Worm (Caenorhabditis elegans) whole organism, L1 larva: ENCODE results near the gene Y45F10C.1.
"Not testable (repeated sequence)": the region's sequence is repeated elsewhere in the genome, so short reads cannot be mapped to it uniquely, and the experiment has no call there.

ENCODE experiments used
- C34B4.2 ChIP-seq: sonication (generic microtip); optimal IDR thresholded peaks from 2 replicates; lab custom pipeline; 2017; ENCODE audit warnings: mild to moderate bottlenecking, missing genetic modification characterization, missing compliant biosample characterization
- Y116A8C.19 ChIP-seq: sonication (generic microtip); optimal IDR thresholded peaks from 2 replicates; lab custom pipeline; 2016; ENCODE audit warnings: missing compliant biosample characterization, missing genetic modification characterization, borderline replicate concordance
- aha-1 ChIP-seq: fragments of 150-350 bp; optimal IDR thresholded peaks from 2 replicates; lab custom pipeline; 2014; ENCODE audit warnings: missing biosample characterization, missing genetic modification characterization
- aly-2 ChIP-seq: fragments of 150-350 bp; optimal IDR thresholded peaks from 2 replicates; lab custom pipeline; 2014; ENCODE audit warnings: missing biosample characterization, missing genetic modification characterization
- ceh-63 ChIP-seq: fragments of 200-800 bp; sonication (Bioruptor generic); optimal IDR thresholded peaks from 2 replicates; lab custom pipeline; 2018; ENCODE audit warnings: mild to moderate bottlenecking, missing genetic modification characterization, missing compliant biosample characterization
- ceh-88 ChIP-seq: fragments of 200-800 bp; sonication (Bioruptor generic); IDR thresholded peaks from 2 replicates; pipeline ENCODE4 v1.3.6; 2022; ENCODE audit warnings: missing genetic modification characterization, missing compliant biosample characterization
- efl-1 ChIP-seq, 4 experiments: fragments of 150-350 bp; optimal IDR thresholded peaks in 3 of 4; peaks in 1 of 4; 1 replicate in 1 of 4; 2 replicates in 3 of 4; lab custom pipeline; 2014; ENCODE audit warnings: missing biosample characterization in 2 of 4, missing genetic modification characterization in 2 of 4, missing genetic modification reagents in 2 of 4
- elt-2 ChIP-seq: sonication (generic microtip); optimal IDR thresholded peaks from 2 replicates; lab custom pipeline; 2016; ENCODE audit warnings: missing genetic modification characterization, mild to moderate bottlenecking, inconsistent platforms, missing compliant biosample characterization, missing genetic modification reagents
- elt-3 ChIP-seq, 6 experiments: fragments of 150-350 bp in 1 of 6; sonication (generic microtip); optimal IDR thresholded peaks; 2 replicates each; lab custom pipeline; 2017 to 2018; ENCODE audit warnings: missing biosample characterization in 6 of 6, missing genetic modification characterization in 6 of 6, inconsistent platforms in 1 of 6
- fos-1 ChIP-seq: fragments of 150-350 bp; optimal IDR thresholded peaks from 2 replicates; lab custom pipeline; 2014; ENCODE audit warnings: missing biosample characterization, missing genetic modification characterization
- grh-1 ChIP-seq: fragments of 200-800 bp; sonication (Bioruptor generic); IDR thresholded peaks from 2 replicates; pipeline ENCODE4 v1.3.6; 2022; ENCODE audit warnings: missing genetic modification reagents, missing genetic modification characterization, missing compliant biosample characterization
- hlh-17 ChIP-seq: fragments of 200-800 bp; sonication (Bioruptor generic); optimal IDR thresholded peaks from 2 replicates; lab custom pipeline; 2018; ENCODE audit warnings: missing genetic modification characterization, mild to moderate bottlenecking, missing compliant biosample characterization, moderate library complexity, borderline replicate concordance
- hlh-4 ChIP-seq: sonication (generic microtip); optimal IDR thresholded peaks from 2 replicates; lab custom pipeline; 2016; ENCODE audit warnings: mild to moderate bottlenecking, missing genetic modification characterization, missing compliant biosample characterization
- irx-1 ChIP-seq: sonication (generic microtip); optimal IDR thresholded peaks from 2 replicates; lab custom pipeline; 2016; ENCODE audit warnings: missing genetic modification characterization, missing compliant biosample characterization
- lin-13 ChIP-seq: fragments of 150-350 bp; optimal IDR thresholded peaks from 2 replicates; lab custom pipeline; 2014; ENCODE audit warnings: missing biosample characterization, missing genetic modification reagents, missing genetic modification characterization
- lin-15B ChIP-seq: fragments of 150-350 bp; sonication (generic microtip); optimal IDR thresholded peaks from 3 replicates; lab custom pipeline; 2014; ENCODE audit warnings: missing biosample characterization, missing genetic modification characterization
- lin-39 ChIP-seq: fragments of 150-350 bp; optimal IDR thresholded peaks from 2 replicates; lab custom pipeline; 2014; ENCODE audit warnings: missing biosample characterization, missing genetic modification reagents, missing genetic modification characterization
- lir-3 ChIP-seq: sonication (generic microtip); optimal IDR thresholded peaks from 2 replicates; lab custom pipeline; 2016; ENCODE audit warnings: mild to moderate bottlenecking, missing genetic modification characterization, moderate library complexity, missing compliant biosample characterization; ENCODE audit not compliant: poor library complexity
- lsy-2 ChIP-seq, 2 experiments: fragments of 150-350 bp; optimal IDR thresholded peaks; 2 replicates each; lab custom pipeline; 2014; ENCODE audit warnings: missing biosample characterization in 2 of 2, missing genetic modification characterization in 2 of 2
- mdl-1 ChIP-seq, 2 experiments: fragments of 150-350 bp; optimal IDR thresholded peaks; 2 replicates each; lab custom pipeline; 2014 to 2017; ENCODE audit warnings: missing biosample characterization in 2 of 2, missing genetic modification characterization in 2 of 2, inconsistent platforms in 1 of 2
- nhr-11 ChIP-seq: fragments of 150-350 bp; optimal IDR thresholded peaks from 2 replicates; lab custom pipeline; 2014; ENCODE audit warnings: missing biosample characterization, missing genetic modification characterization
- nhr-12 ChIP-seq: sonication (generic microtip); optimal IDR thresholded peaks from 2 replicates; lab custom pipeline; 2017; ENCODE audit warnings: missing biosample characterization, missing genetic modification characterization
- nhr-237 ChIP-seq: fragments of 150-350 bp; optimal IDR thresholded peaks from 2 replicates; lab custom pipeline; 2014; ENCODE audit warnings: missing biosample characterization, missing genetic modification characterization
- nhr-84 ChIP-seq: sonication (generic microtip); optimal IDR thresholded peaks from 2 replicates; lab custom pipeline; 2017; ENCODE audit warnings: missing biosample characterization, missing genetic modification characterization
- nhr-90 ChIP-seq: sonication (generic microtip); optimal IDR thresholded peaks from 2 replicates; lab custom pipeline; 2016; ENCODE audit warnings: mild to moderate bottlenecking, missing genetic modification characterization, missing compliant biosample characterization; ENCODE audit not compliant: poor library complexity
- pax-3 ChIP-seq: fragments of 200-800 bp; sonication (Bioruptor generic); optimal IDR thresholded peaks from 2 replicates; lab custom pipeline; 2018; ENCODE audit warnings: mild to moderate bottlenecking, missing genetic modification characterization, moderate library complexity, missing compliant biosample characterization
- pqm-1 ChIP-seq: sonication (generic microtip); optimal IDR thresholded peaks from 3 replicates; lab custom pipeline; 2017; ENCODE audit warnings: missing biosample characterization, missing genetic modification characterization
- snpc-4 ChIP-seq: fragments of 150-350 bp; optimal IDR thresholded peaks from 2 replicates; lab custom pipeline; 2014; ENCODE audit warnings: missing biosample characterization, missing genetic modification characterization
- sox-4 ChIP-seq: sonication (generic microtip); optimal IDR thresholded peaks from 2 replicates; lab custom pipeline; 2016; ENCODE audit warnings: missing genetic modification characterization, missing compliant biosample characterization
- sup-37 ChIP-seq: fragments of 200-800 bp; sonication (Bioruptor generic); optimal IDR thresholded peaks from 2 replicates; lab custom pipeline; 2018; ENCODE audit warnings: mild to moderate bottlenecking, missing genetic modification characterization, missing compliant biosample characterization
- tbx-2 ChIP-seq: sonication (generic microtip); optimal IDR thresholded peaks from 2 replicates; lab custom pipeline; 2016; ENCODE audit warnings: missing genetic modification characterization, missing compliant biosample characterization
- unc-130 ChIP-seq: fragments of 150-350 bp; optimal IDR thresholded peaks from 2 replicates; lab custom pipeline; 2017; ENCODE audit warnings: missing biosample characterization, missing genetic modification characterization, inconsistent platforms
- unc-30 ChIP-seq: sonication (generic microtip); optimal IDR thresholded peaks from 2 replicates; lab custom pipeline; 2017; ENCODE audit warnings: missing biosample characterization, missing genetic modification characterization
- unc-86 ChIP-seq: sonication (generic microtip); optimal IDR thresholded peaks from 2 replicates; lab custom pipeline; 2016; ENCODE audit warnings: missing genetic modification characterization, missing compliant biosample characterization
- ztf-4 ChIP-seq: fragments of 150-350 bp; optimal IDR thresholded peaks from 2 replicates; lab custom pipeline; 2014; ENCODE audit warnings: missing biosample characterization, missing genetic modification characterization

Gene Y45F10C.1

DNA sequence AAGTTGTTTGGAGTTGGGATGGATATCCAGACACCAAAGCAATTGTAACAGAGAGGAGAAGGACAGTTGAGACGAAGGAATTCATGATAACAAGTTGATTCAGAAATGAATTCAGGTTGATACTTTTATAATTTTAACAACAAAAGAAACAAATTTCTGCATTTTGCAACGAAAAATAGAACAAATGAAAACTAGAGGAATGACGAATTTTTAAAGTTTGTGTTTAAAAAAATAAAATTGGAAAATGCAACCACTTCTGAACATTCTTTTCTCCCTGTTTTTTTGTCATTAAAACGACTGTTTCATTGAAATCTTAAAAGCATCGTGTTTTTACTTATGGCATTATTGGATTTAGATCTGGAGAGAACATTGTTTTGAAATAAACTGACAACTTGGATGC, 7.9 kb downstream of the Y45F10C.1 start, which contains the start of gene C08F11.12:
TSS of gene C08F11.12 (minus strand) at position 101 of the 400 bp plus-strand sequence.
- not testable (repeated sequence) for TF ChIP-seq unc-130; hlh-4 (tag; lab: Kevin White, UChicago); ceh-63 (GFP tag; lab: Kevin White, UChicago)

DNA sequence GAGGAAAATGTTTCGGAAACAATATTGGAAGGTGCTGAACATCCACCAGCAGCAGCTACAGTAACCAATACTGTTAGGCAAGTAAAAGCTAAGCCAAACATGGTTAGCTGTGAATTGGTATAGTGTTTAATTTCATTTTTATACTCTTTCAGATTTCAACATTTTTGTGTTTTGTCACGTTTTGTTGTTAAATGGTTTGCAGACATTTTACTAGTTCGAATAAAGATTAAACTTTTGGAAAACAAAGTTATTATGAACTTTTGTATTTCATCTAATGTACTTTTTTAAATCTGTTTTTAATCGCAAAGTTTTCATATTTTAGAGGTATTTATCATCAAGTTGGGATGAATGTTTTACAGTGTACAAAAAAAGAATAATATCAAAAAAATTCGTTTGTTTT, 9.1 kb downstream of the Y45F10C.1 start, which contains the start of gene C08F11.17:
TSS of gene C08F11.17 (minus strand) at position 101 of the 400 bp plus-strand sequence.
- TF ChIP-seq pax-3 (tag; lab: Kevin White, UChicago) (no peak), irx-1 (tag; lab: Kevin White, UChicago) (no peak), lsy-2 (tag; optimal IDR thresholded peaks at IDR 0.05; lab: Kevin White, UChicago) (no peak), ztf-4 (tag; lab: Kevin White, UChicago) (no peak), sup-37 (GFP tag; lab: Kevin White, UChicago) (no peak), elt-2 (tag; lab: Kevin White, UChicago) (no peak)

DNA sequence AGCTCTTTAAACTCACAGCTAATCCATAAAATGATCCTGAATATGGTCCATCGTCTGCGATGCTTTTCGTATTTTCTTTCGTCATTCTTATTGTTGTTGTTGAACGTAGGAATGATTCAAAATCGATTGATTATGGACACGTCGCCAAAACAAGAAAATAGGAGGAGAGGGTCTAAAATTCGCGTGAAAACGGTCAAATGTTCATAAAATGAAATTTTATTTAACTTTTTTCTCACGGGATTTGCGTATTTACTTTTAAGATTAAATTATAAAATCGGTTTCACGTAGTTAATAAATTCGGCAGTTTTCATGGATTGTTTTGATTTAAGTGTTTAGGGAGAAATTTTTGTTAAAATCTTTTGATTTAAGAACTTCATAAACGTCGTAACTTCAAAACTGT, 10.2 kb downstream of the Y45F10C.1 start, which contains the start of gene C08F11.10:
TSS of gene C08F11.10 (minus strand) at position 101 of the 400 bp plus-strand sequence.
- no peak for TF ChIP-seq mdl-1 (tag; optimal IDR thresholded peaks at IDR 0.05; lab: Kevin White, UChicago)
- no peak for TF ChIP-seq aha-1 (tag; lab: Kevin White, UChicago)
- no peak for TF ChIP-seq nhr-237 (tag; lab: Kevin White, UChicago)
- no peak for TF ChIP-seq Y116A8C.19 (tag; lab: Kevin White, UChicago)
- TF ChIP-seq grh-1 (GFP tag; lab: Robert Waterston, UW) = no peak
- no peak for TF ChIP-seq aly-2 (tag; lab: Kevin White, UChicago)
- TF ChIP-seq hlh-17 (GFP tag; lab: Kevin White, UChicago) = no peak
- no peak for TF ChIP-seq elt-3 (tag; optimal IDR thresholded peaks at IDR 0.05; lab: Kevin White, UChicago)
- TF ChIP-seq pax-3 (tag; lab: Kevin White, UChicago) = no peak
- no peak for TF ChIP-seq nhr-12
- no peak for TF ChIP-seq sup-37 (GFP tag; lab: Kevin White, UChicago)
- no peak for TF ChIP-seq unc-86 (tag; lab: Kevin White, UChicago)

DNA sequence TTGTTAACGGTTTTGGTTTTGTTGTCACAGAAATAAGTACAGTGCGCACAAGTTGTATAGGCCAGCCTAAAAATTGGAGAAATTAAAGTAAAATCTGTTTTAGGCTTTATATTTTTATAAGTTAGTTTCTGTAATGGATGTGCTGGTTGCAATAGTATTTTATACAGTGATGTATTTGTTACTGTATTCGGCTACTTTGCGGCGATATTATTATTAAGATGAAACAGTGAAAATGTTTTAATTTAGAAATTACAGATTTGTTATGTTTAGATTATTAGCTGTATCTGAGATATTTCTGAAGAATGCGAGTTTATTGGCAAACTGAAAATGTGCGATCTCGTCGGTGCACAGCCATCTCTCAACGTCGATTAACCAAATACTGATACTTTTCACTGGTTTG, 11.8 kb downstream of the Y45F10C.1 start, which contains the start of gene ule-4:
TSS of gene ule-4 (minus strand) at position 101 of the 400 bp plus-strand sequence.
- no peak for TF ChIP-seq pqm-1 (tag; lab: Kevin White, UChicago)
- TF ChIP-seq fos-1 = no peak
- TF ChIP-seq sox-4 (tag; lab: Kevin White, UChicago) = no peak
- no peak for TF ChIP-seq nhr-11
- no peak for TF ChIP-seq unc-30 (tag; lab: Kevin White, UChicago)
- no peak for TF ChIP-seq nhr-90 (tag; lab: Kevin White, UChicago)
- TF ChIP-seq lir-3 (tag; lab: Kevin White, UChicago) = no peak
- no peak for TF ChIP-seq tbx-2 (tag; lab: Kevin White, UChicago)
- TF ChIP-seq snpc-4 (tag; lab: Kevin White, UChicago) = no peak
- no peak for TF ChIP-seq ceh-88 (GFP tag; lab: Robert Waterston, UW)
- TF ChIP-seq C34B4.2 (tag; lab: Kevin White, UChicago) = no peak
- no peak for TF ChIP-seq lin-13 (GFP tag; lab: Kevin White, UChicago)
- TF ChIP-seq lin-39 (tag; lab: Kevin White, UChicago) = no peak
- TF ChIP-seq lin-15B (tag; lab: Kevin White, UChicago) = no peak
- no peak for TF ChIP-seq nhr-84 (tag; lab: Kevin White, UChicago)
- TF ChIP-seq efl-1 (optimal IDR thresholded peaks at IDR 0.05; lab: Kevin White, UChicago) = no peak
- TF ChIP-seq efl-1 (GFP tag; optimal IDR thresholded peaks at IDR 0.05 in 1 of 2; lab: Kevin White, UChicago) = no peak
